Fruit fly (Drosophila melanogaster): ENCODE results near the gene CG11584.

dm6 chrX:14226093-14226492, 45.3 kb downstream of the CG11584 start, which contains the start of gene mRpL38:
- TF ChIP-seq YL-1 (GFP tag; optimal IDR thresholded peaks at IDR 0.05) (peak; percentile 52), caup (GFP tag; optimal IDR thresholded peaks at IDR 0.05; ENCODE audit: severe bottlenecking) (no peak), CG17912 (GFP tag; optimal IDR thresholded peaks at IDR 0.05) (no peak), jing (GFP tag; optimal IDR thresholded peaks at IDR 0.05) (no peak), Elba2 (GFP tag; optimal IDR thresholded peaks at IDR 0.05) (no peak), CG13296 (GFP tag; optimal IDR thresholded peaks at IDR 0.05) (no peak), CG6813 (GFP tag; optimal IDR thresholded peaks at IDR 0.05) (no peak), CG31388 (GFP tag; optimal IDR thresholded peaks at IDR 0.05) (no peak), sug (tag; optimal IDR thresholded peaks at IDR 0.05) (no peak), CG11696 (GFP tag; IDR thresholded peaks at IDR 0.05) (no peak), CG9437 (GFP tag; optimal IDR thresholded peaks at IDR 0.05) (no peak), twi (tag; optimal IDR thresholded peaks at IDR 0.05) (no peak), HLH54F (GFP tag; optimal IDR thresholded peaks at IDR 0.05) (no peak)
